Fruit fly (Drosophila melanogaster) whole organism, adult: ENCODE data around the gene CG42798.

Experiments
- CG12768 ChIP-seq: fragments of 200-800 bp; sonication (Bioruptor generic); optimal IDR thresholded peaks from 2 replicates; lab custom pipeline; 2017; ENCODE audit warnings: missing biosample characterization, missing genetic modification characterization, mild to moderate bottlenecking, moderate library complexity, missing genetic modification reagents
- CG33017 ChIP-seq: fragments of 200-800 bp; sonication (Bioruptor generic); optimal IDR thresholded peaks from 2 replicates; lab custom pipeline; 2018; ENCODE audit warnings: missing biosample characterization, mild to moderate bottlenecking, missing genetic modification characterization, moderate library complexity
- CG7045 ChIP-seq: fragments of 200-800 bp; sonication (Bioruptor generic); optimal IDR thresholded peaks from 2 replicates; lab custom pipeline; 2017; ENCODE audit warnings: missing biosample characterization, mild to moderate bottlenecking, missing genetic modification characterization
- CG7101 ChIP-seq: fragments of 200-800 bp; sonication (Bioruptor generic); optimal IDR thresholded peaks from 2 replicates; lab custom pipeline; 2018; ENCODE audit warnings: missing biosample characterization, mild to moderate bottlenecking, missing genetic modification characterization, moderate library complexity
- Clk ChIP-seq: fragments of 200-800 bp; sonication (Bioruptor generic); optimal IDR thresholded peaks from 2 replicates; lab custom pipeline; 2017; ENCODE audit warnings: missing biosample characterization, missing genetic modification characterization
- Hr96 ChIP-seq: fragments of 200-800 bp; sonication (Bioruptor generic); optimal IDR thresholded peaks from 2 replicates; lab custom pipeline; 2016; ENCODE audit warnings: missing biosample characterization, missing genetic modification characterization
- bab1 ChIP-seq: fragments of 200-800 bp; sonication (Bioruptor generic); optimal IDR thresholded peaks from 3 replicates; lab custom pipeline; 2019; ENCODE audit warnings: missing biosample characterization, mild to moderate bottlenecking, missing genetic modification characterization, moderate library complexity
- kay ChIP-seq: fragments of 200-800 bp; sonication (Bioruptor generic); peaks from one replicate; lab custom pipeline; 2016; ENCODE audit warnings: missing biosample characterization, missing genetic modification characterization, borderline replicate concordance
- ovo ChIP-seq: fragments of 200-800 bp; sonication (Bioruptor generic); optimal IDR thresholded peaks from 2 replicates; lab custom pipeline; 2016; ENCODE audit warnings: missing biosample characterization, missing genetic modification characterization
- pad ChIP-seq: fragments of 200-800 bp; sonication (Bioruptor generic); optimal IDR thresholded peaks from 3 replicates; lab custom pipeline; 2017; ENCODE audit warnings: missing biosample characterization, missing genetic modification characterization, mild to moderate bottlenecking, moderate library complexity, missing genetic modification reagents

- TF ChIP-seq pad (GFP tag; lab: Kevin White, UChicago) (no peak), CG12768 (GFP tag; lab: Kevin White, UChicago) (no peak), kay (GFP tag; lab: Kevin White, UChicago) (no peak), CG7045 (GFP tag; lab: Kevin White, UChicago) (no peak), CG33017 (no peak), Clk (GFP tag; lab: Kevin White, UChicago) (no peak), CG7101 (no peak), bab1 (no peak), Hr96 (GFP tag; lab: Kevin White, UChicago) (no peak), ovo (GFP tag; lab: Kevin White, UChicago) (no peak)
Measured at dm6 chr3R:17405009-17405408, 1.5 kb upstream of the CG42798 start, which contains the start of gene CG42823.
